Fruit fly (Drosophila melanogaster) whole organism, pupa: ENCODE measurements around the gene Klp31E.

Experiments used
- CG15710 ChIP-seq: fragments of 200-800 bp; sonication (Bioruptor generic); optimal IDR thresholded peaks from 2 replicates; lab custom pipeline; 2018; ENCODE audit warnings: missing biosample characterization, mild to moderate bottlenecking, missing genetic modification characterization, moderate library complexity
- CG8301 ChIP-seq: fragments of 200-800 bp; sonication (Bioruptor generic); optimal IDR thresholded peaks from 2 replicates; lab custom pipeline; 2018; ENCODE audit warnings: missing biosample characterization, mild to moderate bottlenecking, missing genetic modification characterization

dm6 chr2L:10435606-10436160 lies 21.9 kb downstream of the Klp31E start, which contains the start of the genes TBC1D16 and holn1:
- no peak for TF ChIP-seq CG15710 (tag; lab: Kevin White, UChicago)
- no peak for TF ChIP-seq CG8301 (tag; lab: Kevin White, UChicago)
